Fruit fly (Drosophila melanogaster) whole organism, embryonic: ENCODE measurements around the gene ND-PDSW.

Source experiments
- Atf3 ChIP-seq: fragments of 200-800 bp; sonication (Bioruptor generic); optimal IDR thresholded peaks from 3 replicates; lab custom pipeline; 2016; ENCODE audit warnings: missing biosample characterization, missing genetic modification characterization
- B-H1 ChIP-seq: fragments of 200-800 bp; sonication (Bioruptor generic); IDR thresholded peaks from 3 replicates; pipeline ENCODE4 v1.3.6; 2022; ENCODE audit warnings: missing biosample characterization, missing genetic modification characterization
- B-H2 ChIP-seq: fragments of 200-800 bp; sonication (Bioruptor generic); optimal IDR thresholded peaks from 2 replicates; lab custom pipeline; 2018; ENCODE audit warnings: missing biosample characterization, mild to moderate bottlenecking, missing genetic modification characterization
- CG10979 ChIP-seq: fragments of 200-800 bp; sonication (Bioruptor generic); optimal IDR thresholded peaks from 2 replicates; lab custom pipeline; 2018; ENCODE audit warnings: missing biosample characterization, mild to moderate bottlenecking, missing genetic modification characterization, moderate library complexity
- CG12391 ChIP-seq: fragments of 200-800 bp; sonication (Bioruptor generic); optimal IDR thresholded peaks from 3 replicates; lab custom pipeline; 2018; ENCODE audit warnings: missing biosample characterization, mild to moderate bottlenecking, missing genetic modification characterization, moderate library complexity
- CG15514 ChIP-seq: fragments of 200-800 bp; sonication (Bioruptor generic); optimal IDR thresholded peaks from 3 replicates; lab custom pipeline; 2017; ENCODE audit warnings: missing biosample characterization, missing genetic modification characterization, mild to moderate bottlenecking, moderate library complexity, missing genetic modification reagents
- CG1603 ChIP-seq: fragments of 200-800 bp; sonication (Bioruptor generic); optimal IDR thresholded peaks from 2 replicates; lab custom pipeline; 2019; ENCODE audit warnings: missing biosample characterization, mild to moderate bottlenecking, missing genetic modification characterization, moderate library complexity
- CG16779 ChIP-seq: fragments of 200-800 bp; sonication (Bioruptor generic); IDR thresholded peaks from 2 replicates; pipeline ENCODE4 v1.3.6; 2022; ENCODE audit warnings: missing biosample characterization, missing genetic modification characterization
- CG16813 ChIP-seq: fragments of 200-800 bp; sonication (Bioruptor generic); IDR thresholded peaks from 3 replicates; pipeline ENCODE4 v1.3.6; 2022; ENCODE audit warnings: missing biosample characterization, missing genetic modification characterization; ENCODE audit not compliant: partially characterized antibody
- CG16815 ChIP-seq: fragments of 200-800 bp; sonication (Bioruptor generic); optimal IDR thresholded peaks from 3 replicates; lab custom pipeline; 2017; ENCODE audit warnings: missing biosample characterization, mild to moderate bottlenecking, missing genetic modification characterization
- CG17612 ChIP-seq: fragments of 200-800 bp; sonication (Bioruptor generic); IDR thresholded peaks from 2 replicates; pipeline ENCODE4 v1.3.6; 2022; ENCODE audit warnings: missing biosample characterization, missing genetic modification characterization
- CG18262 ChIP-seq: fragments of 200-800 bp; optimal IDR thresholded peaks from 3 replicates; lab custom pipeline; 2019; ENCODE audit warnings: missing biosample characterization, mild to moderate bottlenecking, missing genetic modification characterization, moderate library complexity
- CG2116 ChIP-seq: fragments of 200-800 bp; sonication (Bioruptor generic); optimal IDR thresholded peaks from 3 replicates; lab custom pipeline; 2018; ENCODE audit warnings: missing biosample characterization, mild to moderate bottlenecking, missing genetic modification characterization
- CG34224 ChIP-seq: fragments of 200-800 bp; sonication (Bioruptor generic); IDR thresholded peaks from 3 replicates; pipeline ENCODE4 v1.3.6; 2022; ENCODE audit warnings: missing biosample characterization, missing genetic modification characterization; ENCODE audit not compliant: partially characterized antibody
- CG34376 ChIP-seq: fragments of 200-800 bp; sonication (Bioruptor generic); optimal IDR thresholded peaks from 2 replicates; lab custom pipeline; 2018; ENCODE audit warnings: missing biosample characterization, mild to moderate bottlenecking, missing genetic modification characterization
- CG34422 ChIP-seq: fragments of 200-800 bp; sonication (Bioruptor generic); IDR thresholded peaks from 3 replicates; pipeline ENCODE4 v1.3.6; 2022; ENCODE audit warnings: missing biosample characterization, missing genetic modification characterization
- CG42726 ChIP-seq: fragments of 200-800 bp; sonication (Bioruptor generic); IDR thresholded peaks from 2 replicates; pipeline ENCODE4 v1.3.6; 2022; ENCODE audit warnings: missing biosample characterization, missing genetic modification characterization; ENCODE audit not compliant: partially characterized antibody
- CG4404 ChIP-seq: fragments of 200-800 bp; sonication (Bioruptor generic); IDR thresholded peaks from 2 replicates; pipeline ENCODE4 v1.3.6; 2022; ENCODE audit warnings: missing biosample characterization, missing genetic modification characterization
- CG4424 ChIP-seq: fragments of 200-800 bp; sonication (Bioruptor generic); optimal IDR thresholded peaks from 3 replicates; lab custom pipeline; 2016; ENCODE audit warnings: missing biosample characterization, missing genetic modification characterization
- CG4730 ChIP-seq: fragments of 200-800 bp; sonication (Bioruptor generic); IDR thresholded peaks from 2 replicates; pipeline ENCODE4 v1.3.6; 2022; ENCODE audit warnings: missing biosample characterization, missing genetic modification characterization
- CG6791 ChIP-seq: fragments of 200-800 bp; sonication (Bioruptor generic); IDR thresholded peaks from 3 replicates; pipeline ENCODE4 v1.3.6; 2022; ENCODE audit warnings: missing biosample characterization, missing genetic modification characterization; ENCODE audit not compliant: partially characterized antibody
- CG8765 ChIP-seq: fragments of 200-800 bp; sonication (Bioruptor generic); IDR thresholded peaks from 2 replicates; pipeline ENCODE4 v1.3.6; 2022; ENCODE audit warnings: missing biosample characterization, missing genetic modification characterization
- CoRest ChIP-seq: fragments of 200-800 bp; sonication (Bioruptor generic); optimal IDR thresholded peaks from 3 replicates; lab custom pipeline; 2018; ENCODE audit warnings: missing biosample characterization, mild to moderate bottlenecking, missing genetic modification characterization, moderate library complexity
- ERR ChIP-seq: fragments of 200-800 bp; sonication (Bioruptor generic); optimal IDR thresholded peaks from 2 replicates; lab custom pipeline; 2016; ENCODE audit warnings: missing biosample characterization, missing genetic modification characterization
- Hr39 ChIP-seq: fragments of >200 bp; optimal IDR thresholded peaks from 2 replicates; lab custom pipeline; 2017
- Mrtf ChIP-seq: fragments of 200-800 bp; sonication (Bioruptor generic); IDR thresholded peaks from 3 replicates; pipeline ENCODE4 v1.3.6; 2022; ENCODE audit warnings: missing biosample characterization, missing genetic modification characterization
- NC2α ChIP-seq: fragments of 200-800 bp; sonication (Bioruptor generic); optimal IDR thresholded peaks from 2 replicates; lab custom pipeline; 2016; ENCODE audit warnings: missing biosample characterization, missing genetic modification characterization
- NfI ChIP-seq: fragments of 200-800 bp; sonication (Bioruptor generic); optimal IDR thresholded peaks from 3 replicates; lab custom pipeline; 2018; ENCODE audit warnings: missing biosample characterization, mild to moderate bottlenecking, missing genetic modification characterization, moderate library complexity
- Sin3A ChIP-seq: fragments of >200 bp; optimal IDR thresholded peaks from 2 replicates; lab custom pipeline; 2018
- crp ChIP-seq, 2 experiments: fragments of 200-800 bp; sonication (Bioruptor generic); optimal IDR thresholded peaks; 2 replicates in 1 of 2; 3 replicates in 1 of 2; lab custom pipeline; 2017; ENCODE audit warnings: missing biosample characterization in 2 of 2, missing genetic modification characterization in 2 of 2, mild to moderate bottlenecking in 1 of 2, moderate library complexity in 1 of 2
- danr ChIP-seq: fragments of 200-800 bp; sonication (Bioruptor generic); IDR thresholded peaks from 2 replicates; pipeline ENCODE4 v1.3.6; 2022; ENCODE audit warnings: missing biosample characterization, missing genetic modification characterization
- dmrt99B ChIP-seq: fragments of 200-800 bp; sonication (Bioruptor generic); optimal IDR thresholded peaks from 2 replicates; lab custom pipeline; 2018; ENCODE audit warnings: missing biosample characterization, mild to moderate bottlenecking, missing genetic modification characterization, moderate library complexity
- esg ChIP-seq: fragments of 200-800 bp; sonication (Bioruptor generic); conservative IDR thresholded peaks from 2 replicates; pipeline ENCODE4 v1.3.6; 2022; ENCODE audit warnings: missing biosample characterization, missing genetic modification characterization
- eve ChIP-seq, 2 experiments: fragments of >200 bp; optimal IDR thresholded peaks; 2 replicates each; lab custom pipeline; 2017; ENCODE audit warnings: missing biosample characterization in 2 of 2, missing genetic modification characterization in 2 of 2
- fd3F ChIP-seq: fragments of 200-800 bp; sonication (Bioruptor generic); optimal IDR thresholded peaks from 2 replicates; lab custom pipeline; 2018; ENCODE audit warnings: missing biosample characterization, mild to moderate bottlenecking, missing genetic modification characterization, moderate library complexity
- gfzf ChIP-seq: fragments of 200-800 bp; sonication (Bioruptor generic); optimal IDR thresholded peaks from 2 replicates; lab custom pipeline; 2016; ENCODE audit warnings: missing biosample characterization, mild to moderate bottlenecking, missing genetic modification characterization, moderate library complexity
- gro ChIP-seq: fragments of 200-800 bp; sonication (Bioruptor generic); optimal IDR thresholded peaks from 2 replicates; lab custom pipeline; 2016; ENCODE audit warnings: missing biosample characterization, missing genetic modification characterization
- ind ChIP-seq: fragments of 200-800 bp; sonication (Bioruptor generic); optimal IDR thresholded peaks from 3 replicates; lab custom pipeline; 2016; ENCODE audit warnings: missing biosample characterization, missing genetic modification characterization
- kah ChIP-seq: fragments of 200-800 bp; sonication (Bioruptor generic); optimal IDR thresholded peaks from 2 replicates; lab custom pipeline; 2018; ENCODE audit warnings: missing biosample characterization, mild to moderate bottlenecking, missing genetic modification characterization
- knrl ChIP-seq: fragments of 200-800 bp; sonication (Bioruptor generic); IDR thresholded peaks from 3 replicates; pipeline ENCODE4 v1.3.6; 2022; ENCODE audit warnings: missing biosample characterization, missing genetic modification characterization; ENCODE audit not compliant: partially characterized antibody
- mirr ChIP-seq: fragments of 200-800 bp; sonication (Bioruptor generic); optimal IDR thresholded peaks from 3 replicates; lab custom pipeline; 2018; ENCODE audit warnings: missing biosample characterization, mild to moderate bottlenecking, missing genetic modification characterization
- pb ChIP-seq: fragments of 200-800 bp; sonication (Bioruptor generic); optimal IDR thresholded peaks from 3 replicates; lab custom pipeline; 2016; ENCODE audit warnings: missing biosample characterization, missing genetic modification characterization
- pfk ChIP-seq: fragments of 200-800 bp; sonication (Bioruptor generic); optimal IDR thresholded peaks from 2 replicates; lab custom pipeline; 2018; ENCODE audit warnings: missing biosample characterization, mild to moderate bottlenecking, missing genetic modification characterization, moderate library complexity
- salm ChIP-seq: fragments of 200-800 bp; sonication (Bioruptor generic); optimal IDR thresholded peaks from 2 replicates; lab custom pipeline; 2018; ENCODE audit warnings: missing biosample characterization, mild to moderate bottlenecking, missing genetic modification characterization
- slou ChIP-seq: fragments of 200-800 bp; sonication (Bioruptor generic); optimal IDR thresholded peaks from 3 replicates; lab custom pipeline; 2016; ENCODE audit warnings: missing biosample characterization, missing genetic modification characterization
- sqz ChIP-seq: fragments of 200-800 bp; sonication (Bioruptor generic); optimal IDR thresholded peaks from 3 replicates; lab custom pipeline; 2018; ENCODE audit warnings: missing biosample characterization, mild to moderate bottlenecking, missing genetic modification characterization
- unc-4 ChIP-seq: fragments of 200-800 bp; sonication (Bioruptor generic); IDR thresholded peaks from 2 replicates; pipeline ENCODE4 v1.3.6; 2022; ENCODE audit warnings: missing biosample characterization, missing genetic modification characterization; ENCODE audit not compliant: partially characterized antibody
- usp ChIP-seq: fragments of >200 bp; optimal IDR thresholded peaks from 2 replicates; lab custom pipeline; 2017; ENCODE audit warnings: missing biosample characterization, missing genetic modification characterization
- wor ChIP-seq: fragments of 200-800 bp; sonication (Bioruptor generic); IDR thresholded peaks from 2 replicates; pipeline ENCODE4 v1.3.6; 2022; ENCODE audit warnings: missing biosample characterization, missing genetic modification characterization
- zf30C ChIP-seq: fragments of 200-800 bp; sonication (Bioruptor generic); optimal IDR thresholded peaks from 3 replicates; lab custom pipeline; 2018; ENCODE audit warnings: missing biosample characterization, mild to moderate bottlenecking, missing genetic modification characterization
- zfh2 ChIP-seq: fragments of 200-800 bp; sonication (Bioruptor generic); optimal IDR thresholded peaks from 2 replicates; lab custom pipeline; 2016; ENCODE audit warnings: missing biosample characterization, missing genetic modification characterization

The ND-PDSW gene

dm6 chr2L:3475948-3476347, 10.0 kb downstream of the ND-PDSW start (continued):
- TF ChIP-seq CoRest (tag; lab: Kevin White, UChicago) (peak; percentile 80), CG34422 (peak; percentile 81), CG1603 (tag; lab: Kevin White, UChicago) (peak; percentile 51), zf30C (no peak), CG2116 (GFP tag; lab: Kevin White, UChicago) (no peak), CG16813 (no peak), ind (GFP tag; lab: Kevin White, UChicago) (peak; percentile 58), gro (no peak), Hr39 (lab: Kevin White, UChicago) (no peak), CG16815 (GFP tag; lab: Kevin White, UChicago) (no peak), zfh2 (GFP tag; lab: Kevin White, UChicago) (peak; percentile 56), kah (GFP tag; lab: Kevin White, UChicago) (no peak), ERR (GFP tag; lab: Kevin White, UChicago) (no peak), usp (GFP tag; lab: Kevin White, UChicago) (no peak), mirr (GFP tag; lab: Kevin White, UChicago) (no peak), CG8765 (GFP tag; lab: Robert Waterston, UW) (no peak), CG42726 (no peak), esg (GFP tag; lab: Robert Waterston, UW) (peak; percentile 59), CG34224 (GFP tag; lab: Robert Waterston, UW) (no peak), CG18262 (peak; percentile 66), CG15514 (GFP tag; lab: Kevin White, UChicago) (no peak), B-H2 (GFP tag; lab: Kevin White, UChicago) (no peak), knrl (GFP tag; lab: Robert Waterston, UW) (no peak), CG6791 (GFP tag; lab: Robert Waterston, UW) (no peak), CG4730 (GFP tag; lab: Robert Waterston, UW) (peak; percentile 35; the same call in 1 of the 2 replicates), NC2α (no peak), wor (GFP tag; lab: Robert Waterston, UW) (peak; percentile 35; the same call in 1 of the 2 replicates), unc-4 (GFP tag; lab: Robert Waterston, UW) (no peak), CG34376 (GFP tag; lab: Kevin White, UChicago) (no peak), NfI (GFP tag; lab: Kevin White, UChicago) (peak; percentile 74), eve (GFP tag; optimal IDR thresholded peaks at IDR 0.05; lab: Kevin White, UChicago) (no peak), B-H1 (peak; percentile 34; the same call in 2 of the 3 replicates), CG4424 (GFP tag; lab: Kevin White, UChicago) (peak; percentile 71), slou (peak; percentile 50), Mrtf (GFP tag; lab: Robert Waterston, UW) (no peak; the same call in 2 of the 3 replicates), CG12391 (tag; lab: Kevin White, UChicago) (peak; percentile 74), pfk (GFP tag; lab: Kevin White, UChicago) (no peak), Atf3 (no peak), danr (GFP tag; lab: Robert Waterston, UW) (peak; percentile 56; the same call in 1 of the 2 replicates), crp (GFP tag; optimal IDR thresholded peaks at IDR 0.05; lab: Kevin White, UChicago) (no peak), CG4404 (no peak), pb (GFP tag; lab: Kevin White, UChicago) (no peak), fd3F (GFP tag; lab: Kevin White, UChicago) (peak; percentile 68), CG16779 (GFP tag; lab: Robert Waterston, UW) (no peak), salm (peak; percentile 24), dmrt99B (tag; lab: Kevin White, UChicago) (peak; percentile 78), gfzf (GFP tag; lab: Kevin White, UChicago) (no peak), CG17612 (no peak), CG10979 (tag; lab: Kevin White, UChicago) (peak; percentile 58), Sin3A (lab: Kevin White, UChicago) (no peak), sqz (no peak)
